Fruit fly (Drosophila melanogaster) whole organism, embryonic: ENCODE data around the gene CG43332.

ENCODE experiments used
- Antp ChIP-seq: fragments of 200-800 bp; sonication (Bioruptor generic); optimal IDR thresholded peaks from 3 replicates; lab custom pipeline; 2016; ENCODE audit warnings: missing biosample characterization, missing genetic modification characterization
- Atf3 ChIP-seq: fragments of 200-800 bp; sonication (Bioruptor generic); optimal IDR thresholded peaks from 3 replicates; lab custom pipeline; 2016; ENCODE audit warnings: missing biosample characterization, missing genetic modification characterization
- Bteb2 ChIP-seq: fragments of 200-800 bp; sonication (Bioruptor generic); optimal IDR thresholded peaks from 2 replicates; lab custom pipeline; 2016; ENCODE audit warnings: missing biosample characterization, missing genetic modification characterization
- CG10209 ChIP-seq: fragments of 200-800 bp; sonication (Bioruptor generic); optimal IDR thresholded peaks from 3 replicates; lab custom pipeline; 2017; ENCODE audit warnings: missing biosample characterization, mild to moderate bottlenecking, missing genetic modification characterization, missing genetic modification reagents
- CG10274 ChIP-seq: fragments of 200-800 bp; sonication (Bioruptor generic); optimal IDR thresholded peaks from 3 replicates; lab custom pipeline; 2017; ENCODE audit warnings: missing biosample characterization, mild to moderate bottlenecking, missing genetic modification characterization
- CG10979 ChIP-seq: fragments of 200-800 bp; sonication (Bioruptor generic); optimal IDR thresholded peaks from 2 replicates; lab custom pipeline; 2018; ENCODE audit warnings: missing biosample characterization, mild to moderate bottlenecking, missing genetic modification characterization, moderate library complexity
- CG12155 ChIP-seq: fragments of 200-800 bp; sonication (Bioruptor generic); optimal IDR thresholded peaks from 3 replicates; lab custom pipeline; 2016; ENCODE audit warnings: missing biosample characterization, missing genetic modification characterization
- CG1603 ChIP-seq: fragments of 200-800 bp; sonication (Bioruptor generic); optimal IDR thresholded peaks from 2 replicates; lab custom pipeline; 2019; ENCODE audit warnings: missing biosample characterization, mild to moderate bottlenecking, missing genetic modification characterization, moderate library complexity
- CG17385 ChIP-seq: fragments of 200-800 bp; sonication (Bioruptor generic); optimal IDR thresholded peaks from 3 replicates; lab custom pipeline; 2018; ENCODE audit warnings: missing biosample characterization, mild to moderate bottlenecking, missing genetic modification characterization
- CG1832 ChIP-seq: fragments of 200-800 bp; sonication (Bioruptor generic); optimal IDR thresholded peaks from 2 replicates; lab custom pipeline; 2017; ENCODE audit warnings: missing biosample characterization, mild to moderate bottlenecking, missing genetic modification characterization, inconsistent platforms
- CG2712 ChIP-seq: fragments of 200-800 bp; optimal IDR thresholded peaks from 3 replicates; lab custom pipeline; 2019; ENCODE audit warnings: missing biosample characterization, mild to moderate bottlenecking, missing genetic modification characterization, moderate library complexity
- CG30431 ChIP-seq: fragments of 200-800 bp; sonication (Bioruptor generic); optimal IDR thresholded peaks from 2 replicates; lab custom pipeline; 2017; ENCODE audit warnings: missing biosample characterization, missing genetic modification characterization
- CG3407 ChIP-seq: fragments of 200-800 bp; sonication (Bioruptor generic); optimal IDR thresholded peaks from 2 replicates; lab custom pipeline; 2018; ENCODE audit warnings: missing biosample characterization, mild to moderate bottlenecking, missing genetic modification characterization
- CG3838 ChIP-seq: fragments of 200-800 bp; sonication (Bioruptor generic); optimal IDR thresholded peaks from 3 replicates; lab custom pipeline; 2016; ENCODE audit warnings: missing biosample characterization, missing genetic modification characterization
- CG4328 ChIP-seq: fragments of 200-800 bp; sonication (Bioruptor generic); optimal IDR thresholded peaks from 3 replicates; lab custom pipeline; 2017; ENCODE audit warnings: missing biosample characterization, missing genetic modification reagents, missing genetic modification characterization
- CG4424 ChIP-seq: fragments of 200-800 bp; sonication (Bioruptor generic); optimal IDR thresholded peaks from 3 replicates; lab custom pipeline; 2016; ENCODE audit warnings: missing biosample characterization, missing genetic modification characterization
- CG5245 ChIP-seq: fragments of 200-800 bp; sonication (Bioruptor generic); optimal IDR thresholded peaks from 3 replicates; lab custom pipeline; 2016; ENCODE audit warnings: missing biosample characterization, missing genetic modification characterization
- CG6254 ChIP-seq: fragments of 200-800 bp; sonication (Bioruptor generic); optimal IDR thresholded peaks from 3 replicates; lab custom pipeline; 2017; ENCODE audit warnings: mild to moderate bottlenecking, missing biosample characterization, missing genetic modification reagents, missing genetic modification characterization
- CG6791 ChIP-seq: fragments of 200-800 bp; sonication (Bioruptor generic); IDR thresholded peaks from 3 replicates; pipeline ENCODE4 v1.3.6; 2022; ENCODE audit warnings: missing biosample characterization, missing genetic modification characterization; ENCODE audit not compliant: partially characterized antibody
- CG7372 ChIP-seq: fragments of 200-800 bp; sonication (Bioruptor generic); IDR thresholded peaks from 2 replicates; pipeline ENCODE4 v1.3.6; 2022; ENCODE audit warnings: missing biosample characterization, missing genetic modification characterization
- CG9817 ChIP-seq: fragments of 200-800 bp; sonication (Bioruptor generic); optimal IDR thresholded peaks from 2 replicates; lab custom pipeline; 2018; ENCODE audit warnings: missing biosample characterization, mild to moderate bottlenecking, missing genetic modification characterization, moderate library complexity
- CG9932 ChIP-seq: fragments of 200-800 bp; sonication (Bioruptor generic); IDR thresholded peaks from 2 replicates; pipeline ENCODE4 v1.3.6; 2022; ENCODE audit warnings: missing biosample characterization, missing genetic modification characterization
- CkIIα-i1 ChIP-seq: fragments of 200-800 bp; sonication (Bioruptor generic); IDR thresholded peaks from 2 replicates; pipeline ENCODE4 v1.3.6; 2022; ENCODE audit warnings: missing biosample characterization, missing genetic modification characterization
- Ets97D ChIP-seq: fragments of 200-800 bp; sonication (Bioruptor generic); optimal IDR thresholded peaks from 3 replicates; lab custom pipeline; 2016; ENCODE audit warnings: missing biosample characterization, missing genetic modification characterization
- Fer2 ChIP-seq: fragments of 200-800 bp; sonication (Bioruptor generic); optimal IDR thresholded peaks from 2 replicates; lab custom pipeline; 2018; ENCODE audit warnings: missing biosample characterization, mild to moderate bottlenecking, missing genetic modification characterization, moderate library complexity
- GATAe ChIP-seq: fragments of 200-800 bp; sonication (Bioruptor generic); conservative IDR thresholded peaks from 2 replicates; pipeline ENCODE4 v1.3.6; 2022; ENCODE audit warnings: missing biosample characterization, missing genetic modification characterization
- Hmx ChIP-seq: fragments of 200-800 bp; sonication (Bioruptor generic); optimal IDR thresholded peaks from 2 replicates; lab custom pipeline; 2016; ENCODE audit warnings: missing biosample characterization, missing genetic modification characterization
- Hr39 ChIP-seq: fragments of >200 bp; optimal IDR thresholded peaks from 2 replicates; lab custom pipeline; 2017
- Max ChIP-seq: fragments of 200-800 bp; sonication (Bioruptor generic); optimal IDR thresholded peaks from 2 replicates; lab custom pipeline; 2016; ENCODE audit warnings: missing biosample characterization, mild to moderate bottlenecking, missing genetic modification characterization
- Meics ChIP-seq: fragments of 200-800 bp; sonication (Bioruptor generic); optimal IDR thresholded peaks from 2 replicates; lab custom pipeline; 2017; ENCODE audit warnings: missing biosample characterization, mild to moderate bottlenecking, missing genetic modification characterization
- NK7.1 ChIP-seq: fragments of 200-800 bp; sonication (Bioruptor generic); optimal IDR thresholded peaks from 3 replicates; lab custom pipeline; 2016; ENCODE audit warnings: missing biosample characterization, missing genetic modification characterization
- bowl ChIP-seq: fragments of 200-800 bp; sonication (Bioruptor generic); IDR thresholded peaks from 2 replicates; pipeline ENCODE4 v1.3.6; 2022; ENCODE audit warnings: missing biosample characterization, missing genetic modification characterization
- cas ChIP-seq: fragments of 200-800 bp; sonication (Bioruptor generic); IDR thresholded peaks from 2 replicates; pipeline ENCODE4 v1.3.6; 2022; ENCODE audit warnings: missing biosample characterization, missing genetic modification characterization
- cato ChIP-seq: fragments of 200-800 bp; sonication (Bioruptor generic); optimal IDR thresholded peaks from 2 replicates; lab custom pipeline; 2016; ENCODE audit warnings: missing biosample characterization, missing genetic modification characterization, borderline replicate concordance
- chm ChIP-seq: fragments of 200-800 bp; sonication (Bioruptor generic); IDR thresholded peaks from 2 replicates; pipeline ENCODE4 v1.3.6; 2022; ENCODE audit warnings: missing biosample characterization, missing genetic modification characterization
- crp ChIP-seq, 2 experiments: fragments of 200-800 bp; sonication (Bioruptor generic); optimal IDR thresholded peaks; 2 replicates in 1 of 2; 3 replicates in 1 of 2; lab custom pipeline; 2017; ENCODE audit warnings: missing biosample characterization in 2 of 2, missing genetic modification characterization in 2 of 2, mild to moderate bottlenecking in 1 of 2, moderate library complexity in 1 of 2
- esg ChIP-seq: fragments of 200-800 bp; sonication (Bioruptor generic); conservative IDR thresholded peaks from 2 replicates; pipeline ENCODE4 v1.3.6; 2022; ENCODE audit warnings: missing biosample characterization, missing genetic modification characterization
- ewg ChIP-seq: fragments of 200-800 bp; sonication (Bioruptor generic); optimal IDR thresholded peaks from 3 replicates; lab custom pipeline; 2017; ENCODE audit warnings: mild to moderate bottlenecking, missing biosample characterization, missing genetic modification reagents, missing genetic modification characterization
- gcm ChIP-seq: fragments of 200-800 bp; sonication (Bioruptor generic); optimal IDR thresholded peaks from 2 replicates; lab custom pipeline; 2019; ENCODE audit warnings: missing biosample characterization, mild to moderate bottlenecking, missing genetic modification characterization, moderate library complexity
- gt ChIP-seq: fragments of 200-800 bp; sonication (Bioruptor generic); IDR thresholded peaks from 2 replicates; pipeline ENCODE4 v1.3.6; 2022; ENCODE audit warnings: missing biosample characterization, missing genetic modification characterization
- kni ChIP-seq: fragments of 200-800 bp; sonication (Bioruptor generic); optimal IDR thresholded peaks from 3 replicates; lab custom pipeline; 2017; ENCODE audit warnings: mild to moderate bottlenecking, missing biosample characterization, missing genetic modification reagents, missing genetic modification characterization
- lola ChIP-seq, 3 experiments: fragments of >200 bp in 2 of 3; fragments of 200-800 bp in 1 of 3; sonication (Bioruptor generic) in 1 of 3; optimal IDR thresholded peaks; 2 replicates each; lab custom pipeline; 2017 to 2019; ENCODE audit warnings: missing biosample characterization in 3 of 3, missing genetic modification characterization in 3 of 3, mild to moderate bottlenecking in 1 of 3, moderate library complexity in 1 of 3
- luna ChIP-seq: fragments of 200-800 bp; sonication (Bioruptor generic); optimal IDR thresholded peaks from 2 replicates; lab custom pipeline; 2016; ENCODE audit warnings: missing biosample characterization, missing genetic modification characterization
- schlank ChIP-seq: fragments of 200-800 bp; sonication (Bioruptor generic); optimal IDR thresholded peaks from 2 replicates; lab custom pipeline; 2018; ENCODE audit warnings: missing biosample characterization, mild to moderate bottlenecking, missing genetic modification characterization
- slp2 ChIP-seq: fragments of 200-800 bp; sonication (Bioruptor generic); optimal IDR thresholded peaks from 2 replicates; lab custom pipeline; 2016; ENCODE audit warnings: missing biosample characterization, missing genetic modification characterization
- sna ChIP-seq: fragments of 200-800 bp; sonication (Bioruptor generic); IDR thresholded peaks from 2 replicates; pipeline ENCODE4 v1.3.6; 2022; ENCODE audit warnings: missing biosample characterization, missing genetic modification characterization; ENCODE audit not compliant: partially characterized antibody
- ssp ChIP-seq: fragments of 200-800 bp; sonication (Bioruptor generic); IDR thresholded peaks from 2 replicates; pipeline ENCODE4 v1.3.6; 2022; ENCODE audit warnings: missing biosample characterization, missing genetic modification characterization
- sug ChIP-seq: fragments of 200-800 bp; optimal IDR thresholded peaks from 2 replicates; lab custom pipeline; 2019; ENCODE audit warnings: missing biosample characterization, mild to moderate bottlenecking, missing genetic modification characterization, moderate library complexity
- trh ChIP-seq: fragments of 200-800 bp; sonication (Bioruptor generic); optimal IDR thresholded peaks from 2 replicates; lab custom pipeline; 2016; ENCODE audit warnings: missing biosample characterization, missing genetic modification characterization
- unpg ChIP-seq: fragments of 200-800 bp; sonication (Bioruptor generic); optimal IDR thresholded peaks from 3 replicates; lab custom pipeline; 2018; ENCODE audit warnings: missing biosample characterization, mild to moderate bottlenecking, missing genetic modification characterization, moderate library complexity

The CG43332 gene

DNA sequence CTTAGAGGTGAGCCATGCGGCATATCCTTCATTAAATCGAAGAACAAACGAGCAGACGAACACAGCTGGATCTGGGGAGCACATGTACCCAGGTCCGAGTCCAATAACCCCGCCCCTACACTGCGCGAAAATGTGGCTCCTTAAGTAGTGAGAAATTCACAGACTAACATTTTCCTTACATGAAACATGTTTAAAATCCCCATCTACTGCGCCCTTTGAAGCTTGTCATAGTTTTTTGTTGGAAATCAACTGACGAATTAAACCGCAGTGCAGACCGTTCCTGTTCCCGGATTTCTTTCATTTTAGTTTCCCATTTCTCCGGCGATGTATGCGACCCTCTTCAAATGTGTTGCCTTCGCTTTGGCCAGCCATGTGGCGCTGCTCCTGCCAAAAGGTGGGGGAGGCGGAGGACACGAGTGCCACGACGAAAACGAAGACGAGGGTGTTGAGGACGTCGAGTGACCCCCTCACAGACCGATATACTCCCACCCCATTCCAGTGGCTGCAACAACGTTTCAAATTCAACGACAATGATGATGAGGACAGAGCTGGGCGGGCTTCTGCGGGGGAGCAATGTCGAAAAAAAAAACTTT lies 40.2 kb downstream of the CG43332 start (continued):
- TF ChIP-seq Bteb2 (GFP tag; lab: Kevin White, UChicago) (no peak), trh (GFP tag; lab: Kevin White, UChicago) (no peak), CG9932 (GFP tag; lab: Robert Waterston, UW) (peak; percentile 59), esg (GFP tag; lab: Robert Waterston, UW) (peak; percentile 63), CG7372 (peak; percentile 39; the same call in 1 of the 2 replicates), Max (GFP tag; lab: Kevin White, UChicago) (no peak), schlank (tag; lab: Kevin White, UChicago) (peak; percentile 29), CG12155 (no peak), CG3838 (GFP tag; lab: Kevin White, UChicago) (no peak), CG1603 (tag; lab: Kevin White, UChicago) (peak; percentile 53), gcm (peak; percentile 5), chm (peak; percentile 70; the same call in 1 of the 2 replicates), gt (GFP tag; lab: Robert Waterston, UW) (no peak), CG30431 (GFP tag; lab: Kevin White, UChicago) (no peak), CG6254 (GFP tag; lab: Kevin White, UChicago) (peak; percentile 49), CG17385 (peak; percentile 56), CG3407 (GFP tag; lab: Kevin White, UChicago) (peak; percentile 15), Hr39 (no peak), CG10274 (GFP tag; lab: Kevin White, UChicago) (peak; percentile 39), CG9817 (peak; percentile 54), CG10979 (peak; percentile 72), Hmx (GFP tag; lab: Kevin White, UChicago) (no peak), CG1832 (GFP tag; lab: Kevin White, UChicago) (no peak), CkIIα-i1 (GFP tag; lab: Robert Waterston, UW) (no peak), luna (no peak), lola (GFP tag; optimal IDR thresholded peaks at IDR 0.05; lab: Kevin White, UChicago) (no peak), Antp (GFP tag; lab: Kevin White, UChicago) (peak; percentile 58), slp2 (GFP tag; lab: Kevin White, UChicago) (peak; percentile 26), crp (GFP tag; optimal IDR thresholded peaks at IDR 0.05; lab: Kevin White, UChicago) (no peak), CG10209 (GFP tag; lab: Kevin White, UChicago) (peak; percentile 16), bowl (GFP tag; lab: Robert Waterston, UW) (peak; percentile 16; the same call in 1 of the 2 replicates), Ets97D (GFP tag; lab: Kevin White, UChicago) (no peak), Meics (peak; percentile 75), Fer2 (tag; lab: Kevin White, UChicago) (peak; percentile 9), NK7.1 (peak; percentile 28), CG4424 (GFP tag; lab: Kevin White, UChicago) (peak; percentile 64), ewg (GFP tag; lab: Kevin White, UChicago) (peak; percentile 42), Atf3 (GFP tag; lab: Kevin White, UChicago) (no peak), ssp (GFP tag; lab: Robert Waterston, UW) (peak; percentile 65), cato (no peak), sug (tag; lab: Kevin White, UChicago) (peak; percentile 29), GATAe (GFP tag; lab: Robert Waterston, UW) (0 out of 2 replicates have a peak, but pooled peaks have one; percentile 14), sna (GFP tag; lab: Robert Waterston, UW) (no peak), CG6791 (GFP tag; lab: Robert Waterston, UW) (no peak), CG2712 (tag; lab: Kevin White, UChicago) (peak; percentile 70), CG4328 (GFP tag; lab: Kevin White, UChicago) (peak; percentile 44), cas (GFP tag; lab: Robert Waterston, UW) (no peak), CG5245 (GFP tag; lab: Kevin White, UChicago) (peak; percentile 6), unpg (GFP tag; lab: Kevin White, UChicago) (peak; percentile 48), kni (GFP tag; lab: Kevin White, UChicago) (no peak)
